Fruit fly (Drosophila melanogaster) whole organism, wandering third instar larva: Measurements from ENCODE around the gene CG2924.

ENCODE experiments used
- Abd-B ChIP-seq: fragments of >200 bp; optimal IDR thresholded peaks from 2 replicates; lab custom pipeline; 2017; ENCODE audit warnings: missing biosample characterization, missing genetic modification characterization
- CG9705 ChIP-seq: fragments of 200-800 bp; sonication (Bioruptor generic); optimal IDR thresholded peaks from 2 replicates; lab custom pipeline; 2018; ENCODE audit warnings: missing biosample characterization, mild to moderate bottlenecking, missing genetic modification characterization
- Hnf4 ChIP-seq: fragments of 200-800 bp; sonication (Bioruptor generic); optimal IDR thresholded peaks from 2 replicates; lab custom pipeline; 2016; ENCODE audit warnings: missing biosample characterization, mild to moderate bottlenecking, missing genetic modification characterization
- Hr83 ChIP-seq: fragments of 200-300 bp; sonication (Bioruptor generic); optimal IDR thresholded peaks from 2 replicates; lab custom pipeline; 2016; ENCODE audit warnings: missing biosample characterization, mild to moderate bottlenecking, missing genetic modification characterization, moderate library complexity; ENCODE audit not compliant: poor library complexity, severe bottlenecking
- N ChIP-seq: fragments of >200 bp; optimal IDR thresholded peaks from 2 replicates; lab custom pipeline; 2018; ENCODE audit warnings: missing biosample characterization, missing external identifiers, missing genetic modification characterization
- psq ChIP-seq: fragments of 200-800 bp; sonication (Bioruptor generic); optimal IDR thresholded peaks from 3 replicates; lab custom pipeline; 2017; ENCODE audit warnings: missing biosample characterization, mild to moderate bottlenecking, missing genetic modification characterization, moderate library complexity
- tai ChIP-seq: sonication (Bioruptor generic); optimal IDR thresholded peaks from 2 replicates; lab custom pipeline; 2016; ENCODE audit warnings: missing biosample characterization, missing genetic modification characterization

- TF ChIP-seq N (GFP tag; lab: Kevin White, UChicago) (no peak), Hnf4 (GFP tag; lab: Kevin White, UChicago) (peak; percentile 63), Abd-B (GFP tag; lab: Kevin White, UChicago) (no peak), CG9705 (peak; percentile 45), Hr83 (GFP tag; lab: Kevin White, UChicago) (no peak), psq (peak; percentile 72), tai (GFP tag; lab: Kevin White, UChicago) (no peak)
Observed at dm6 chrX:2306307-2306706, 35.7 kb upstream of the CG2924 start.
